Worm (Caenorhabditis elegans) whole organism, late embryonic: ENCODE results near the gene lig-4.

Experiments
- F13H6.1 ChIP-seq: sonication (generic microtip); optimal IDR thresholded peaks from 2 replicates; lab custom pipeline; 2016; ENCODE audit warnings: missing genetic modification characterization, missing compliant biosample characterization
- K09A11.1 ChIP-seq: sonication (generic microtip); optimal IDR thresholded peaks from 2 replicates; lab custom pipeline; 2017; ENCODE audit warnings: antibody characterized with exemption, mild to moderate bottlenecking, missing genetic modification characterization, missing compliant biosample characterization; ENCODE audit not compliant: insufficient read depth
- T23F11.4 ChIP-seq: fragments of 200-800 bp; sonication (Bioruptor generic); optimal IDR thresholded peaks from 2 replicates; lab custom pipeline; 2018; ENCODE audit warnings: mild to moderate bottlenecking, missing genetic modification characterization, missing compliant biosample characterization
- ahr-1 ChIP-seq: sonication (generic microtip); optimal IDR thresholded peaks from 2 replicates; lab custom pipeline; 2016; ENCODE audit warnings: missing genetic modification characterization, missing compliant biosample characterization
- ama-1 ChIP-seq: fragments of 150-350 bp; optimal IDR thresholded peaks from 2 replicates; lab custom pipeline; 2014
- ceh-18 ChIP-seq: sonication (generic microtip); optimal IDR thresholded peaks from 2 replicates; lab custom pipeline; 2016; ENCODE audit warnings: missing genetic modification characterization, missing compliant biosample characterization
- ceh-19 ChIP-seq: fragments of 200-800 bp; sonication (Bioruptor generic); optimal IDR thresholded peaks from 2 replicates; lab custom pipeline; 2018; ENCODE audit warnings: mild to moderate bottlenecking, missing genetic modification characterization, missing compliant biosample characterization
- ceh-2 ChIP-seq: sonication (generic microtip); optimal IDR thresholded peaks from 2 replicates; lab custom pipeline; 2016; ENCODE audit warnings: missing genotype, missing genetic modification characterization, missing compliant biosample characterization
- ceh-30 ChIP-seq: fragments of 150-350 bp; optimal IDR thresholded peaks from 2 replicates; lab custom pipeline; 2014; ENCODE audit warnings: missing biosample characterization, missing genetic modification characterization
- ceh-31 ChIP-seq: sonication (generic microtip); optimal IDR thresholded peaks from 2 replicates; lab custom pipeline; 2016; ENCODE audit warnings: missing genetic modification characterization, missing compliant biosample characterization
- ceh-34 ChIP-seq: sonication (generic microtip); optimal IDR thresholded peaks from 2 replicates; lab custom pipeline; 2016; ENCODE audit warnings: mild to moderate bottlenecking, missing genetic modification characterization, missing compliant biosample characterization
- ceh-6 ChIP-seq: fragments of 200-800 bp; sonication (Bioruptor generic); optimal IDR thresholded peaks from 2 replicates; lab custom pipeline; 2018; ENCODE audit warnings: mild to moderate bottlenecking, missing genetic modification characterization, missing compliant biosample characterization
- dmd-4 ChIP-seq: sonication (generic microtip); optimal IDR thresholded peaks from 2 replicates; lab custom pipeline; 2016; ENCODE audit warnings: borderline replicate concordance, missing genetic modification characterization, missing compliant biosample characterization
- dve-1 ChIP-seq: sonication (generic microtip); optimal IDR thresholded peaks from 2 replicates; lab custom pipeline; 2017; ENCODE audit warnings: antibody characterized with exemption, mild to moderate bottlenecking, missing genetic modification characterization, missing compliant biosample characterization
- elt-2 ChIP-seq: sonication (generic microtip); optimal IDR thresholded peaks from 2 replicates; lab custom pipeline; 2016; ENCODE audit warnings: missing genetic modification reagents, missing genetic modification characterization, missing compliant biosample characterization
- elt-4 ChIP-seq: sonication (generic microtip); optimal IDR thresholded peaks from 2 replicates; lab custom pipeline; 2016; ENCODE audit warnings: missing genetic modification characterization, missing compliant biosample characterization
- fax-1 ChIP-seq: sonication (generic microtip); optimal IDR thresholded peaks from 2 replicates; lab custom pipeline; 2016; ENCODE audit warnings: missing genotype, missing genetic modification characterization, missing compliant biosample characterization
- fkh-10 ChIP-seq: fragments of 150-350 bp; optimal IDR thresholded peaks from 2 replicates; lab custom pipeline; 2014; ENCODE audit warnings: missing biosample characterization, missing genetic modification reagents, missing genetic modification characterization
- hlh-13 ChIP-seq: fragments of 200-800 bp; sonication (Bioruptor generic); optimal IDR thresholded peaks from 2 replicates; lab custom pipeline; 2018; ENCODE audit warnings: mild to moderate bottlenecking, missing genetic modification characterization, missing compliant biosample characterization
- hlh-15 ChIP-seq: sonication (generic microtip); optimal IDR thresholded peaks from 2 replicates; lab custom pipeline; 2016; ENCODE audit warnings: missing genetic modification characterization, missing compliant biosample characterization
- hlh-30 ChIP-seq: sonication (generic microtip); optimal IDR thresholded peaks from 2 replicates; lab custom pipeline; 2017; ENCODE audit warnings: antibody characterized with exemption, missing genetic modification characterization, missing compliant biosample characterization; ENCODE audit not compliant: insufficient read depth
- hlh-6 ChIP-seq: sonication (generic microtip); optimal IDR thresholded peaks from 2 replicates; lab custom pipeline; 2016; ENCODE audit warnings: missing genotype, missing genetic modification characterization, missing compliant biosample characterization
- lim-6 ChIP-seq: sonication (generic microtip); optimal IDR thresholded peaks from 2 replicates; lab custom pipeline; 2016; ENCODE audit warnings: missing genetic modification characterization, missing compliant biosample characterization
- nfya-1 ChIP-seq: sonication (generic microtip); optimal IDR thresholded peaks from 2 replicates; lab custom pipeline; 2017; ENCODE audit warnings: missing genetic modification characterization, mild to moderate bottlenecking, missing compliant biosample characterization, antibody characterized with exemption, moderate library complexity
- odd-2 ChIP-seq: sonication (generic microtip); optimal IDR thresholded peaks from 2 replicates; lab custom pipeline; 2017; ENCODE audit warnings: antibody characterized with exemption, mild to moderate bottlenecking, missing genetic modification characterization, missing compliant biosample characterization
- pat-9 ChIP-seq: fragments of 200-800 bp; sonication (Bioruptor generic); optimal IDR thresholded peaks from 2 replicates; lab custom pipeline; 2018; ENCODE audit warnings: mild to moderate bottlenecking, missing genetic modification characterization, moderate library complexity, missing compliant biosample characterization
- pha-2 ChIP-seq: sonication (generic microtip); optimal IDR thresholded peaks from 2 replicates; lab custom pipeline; 2017; ENCODE audit warnings: mild to moderate bottlenecking, missing genetic modification characterization, missing compliant biosample characterization
- pqm-1 ChIP-seq: sonication (generic microtip); optimal IDR thresholded peaks from 2 replicates; lab custom pipeline; 2016; ENCODE audit warnings: missing genetic modification characterization, missing compliant biosample characterization
- pros-1 ChIP-seq: fragments of 150-350 bp; optimal IDR thresholded peaks from 2 replicates; lab custom pipeline; 2014; ENCODE audit warnings: missing biosample characterization, missing genetic modification reagents, missing genetic modification characterization
- ref-2 ChIP-seq: sonication (generic microtip); optimal IDR thresholded peaks from 2 replicates; lab custom pipeline; 2016; ENCODE audit warnings: missing genetic modification characterization, missing compliant biosample characterization
- rnt-1 ChIP-seq: sonication (generic microtip); optimal IDR thresholded peaks from 2 replicates; lab custom pipeline; 2016; ENCODE audit warnings: missing genetic modification characterization, missing compliant biosample characterization
- sdc-2 ChIP-seq: sonication (generic microtip); optimal IDR thresholded peaks from 2 replicates; lab custom pipeline; 2016; ENCODE audit warnings: missing genotype, missing genetic modification characterization, missing compliant biosample characterization
- sox-4 ChIP-seq: sonication (generic microtip); optimal IDR thresholded peaks from 2 replicates; lab custom pipeline; 2017; ENCODE audit warnings: mild to moderate bottlenecking, missing genetic modification characterization, inconsistent platforms, missing compliant biosample characterization
- syd-9 ChIP-seq: sonication (generic microtip); optimal IDR thresholded peaks from 2 replicates; lab custom pipeline; 2016; ENCODE audit warnings: mild to moderate bottlenecking, missing genetic modification characterization, moderate library complexity, missing compliant biosample characterization
- tbx-2 ChIP-seq: sonication (generic microtip); optimal IDR thresholded peaks from 2 replicates; lab custom pipeline; 2016; ENCODE audit warnings: missing genetic modification characterization, missing compliant biosample characterization
- tbx-7 ChIP-seq: sonication (generic microtip); optimal IDR thresholded peaks from 2 replicates; lab custom pipeline; 2016; ENCODE audit warnings: missing genotype, missing genetic modification characterization, missing compliant biosample characterization
- unc-3 ChIP-seq, 2 experiments: fragments of 200-800 bp in 1 of 2; sonication (Bioruptor generic) in 1 of 2; sonication (generic microtip) in 1 of 2; conservative IDR thresholded peaks in 1 of 2; optimal IDR thresholded peaks in 1 of 2; 2 replicates each; pipeline versions ENCODE4 v1.3.6 to Lab custom; 2016 to 2022; ENCODE audit warnings: missing compliant biosample characterization in 2 of 2, missing genetic modification characterization in 2 of 2, missing genetic modification reagents in 1 of 2
- unc-42 ChIP-seq: sonication (generic microtip); optimal IDR thresholded peaks from 2 replicates; lab custom pipeline; 2016; ENCODE audit warnings: missing genotype, missing genetic modification characterization, missing compliant biosample characterization
- unc-55 ChIP-seq: sonication (generic microtip); optimal IDR thresholded peaks from 2 replicates; lab custom pipeline; 2017; ENCODE audit warnings: missing biosample characterization, missing genetic modification reagents, missing genetic modification characterization
- unc-86 ChIP-seq: sonication (generic microtip); optimal IDR thresholded peaks from 2 replicates; lab custom pipeline; 2016; ENCODE audit warnings: missing genetic modification characterization, missing compliant biosample characterization
- zip-5 ChIP-seq: sonication (generic microtip); optimal IDR thresholded peaks from 2 replicates; lab custom pipeline; 2016; ENCODE audit warnings: missing genetic modification characterization, missing compliant biosample characterization
- ztf-16 ChIP-seq: sonication (generic microtip); optimal IDR thresholded peaks from 2 replicates; lab custom pipeline; 2017; ENCODE audit warnings: missing genetic modification characterization, missing compliant biosample characterization

The lig-4 gene

ce11 chrIII:7566098-7566497 is 44.8 kb downstream of the lig-4 start, which contains the start of gene ttr-32:
Gene ttr-32, plus strand, starts transcription at chrIII:7566411.
- no peak for TF ChIP-seq lim-6
- no peak for TF ChIP-seq dmd-4 (tag; lab: Kevin White, UChicago)
- no peak for TF ChIP-seq ztf-16 (tag; lab: Kevin White, UChicago)
- TF ChIP-seq pqm-1 (tag; lab: Kevin White, UChicago) = no peak
- TF ChIP-seq fkh-10 (GFP tag; lab: Kevin White, UChicago) = no peak
- no peak for TF ChIP-seq sox-4 (tag; lab: Kevin White, UChicago)
- no peak for TF ChIP-seq pat-9
- TF ChIP-seq fax-1 = no peak
- no peak for TF ChIP-seq hlh-30
- no peak for TF ChIP-seq tbx-2 (tag; lab: Kevin White, UChicago)
- TF ChIP-seq hlh-15 = no peak
- TF ChIP-seq, all 69 proteins: peak for 0

DNA sequence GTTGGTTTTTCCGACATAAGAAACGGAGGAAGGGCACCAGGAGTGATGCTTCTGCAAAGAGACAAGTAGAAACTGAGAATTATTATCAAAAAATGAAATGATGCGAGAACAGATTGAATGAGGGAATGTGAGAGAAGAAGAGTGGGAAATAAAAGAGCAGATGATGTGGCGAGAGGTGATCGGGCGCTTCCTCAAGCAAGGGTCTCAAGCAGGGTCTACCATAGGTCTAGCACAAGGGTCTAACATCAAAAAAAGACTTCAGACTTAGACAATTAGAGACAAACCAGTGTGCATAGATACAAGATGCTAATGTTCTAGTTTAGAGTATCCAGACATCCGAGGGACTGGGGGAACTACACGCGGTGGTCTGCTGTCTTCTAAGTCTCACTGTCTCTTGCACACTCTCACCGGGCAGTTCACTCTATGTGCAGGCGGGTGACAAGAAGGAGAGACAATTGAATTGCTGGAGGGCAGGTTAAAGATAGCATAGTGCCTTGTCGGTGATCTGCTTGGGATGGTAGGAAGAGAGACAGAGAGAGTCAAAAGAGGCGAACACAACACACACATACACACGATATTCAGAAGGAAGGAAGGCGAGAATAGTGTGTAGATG is 48.9 kb downstream of the lig-4 start, which contains the start of gene R13A5.7:
Gene R13A5.7, minus strand, starts transcription at position 51 of the 613 bp plus-strand sequence.
- TF ChIP-seq rnt-1 (tag; lab: Kevin White, UChicago) (no peak), tbx-2 (tag; lab: Kevin White, UChicago) (peak; percentile 83), F13H6.1 (peak; percentile 56), tbx-7 (no peak), ceh-31 (peak; percentile 86), pha-2 (no peak), elt-4 (no peak), sdc-2 (peak; percentile 41), dmd-4 (tag; lab: Kevin White, UChicago) (peak; percentile 2), ceh-34 (tag; lab: Kevin White, UChicago) (peak; percentile 78), ceh-19 (GFP tag; lab: Kevin White, UChicago) (peak; percentile 56), ceh-2 (tag; lab: Kevin White, UChicago) (peak; percentile 40), hlh-13 (GFP tag; lab: Kevin White, UChicago) (no peak), nfya-1 (peak; percentile 83), ama-1 (lab: Kevin White, UChicago) (no peak), syd-9 (tag; lab: Kevin White, UChicago) (peak; percentile 13), hlh-30 (peak; percentile 89), dve-1 (peak; percentile 25), ceh-18 (tag; lab: Kevin White, UChicago) (peak; percentile 43), hlh-6 (tag; lab: Kevin White, UChicago) (peak; percentile 48), ceh-30 (tag; lab: Kevin White, UChicago) (no peak), pros-1 (tag; lab: Kevin White, UChicago) (peak; percentile 70), odd-2 (no peak), ztf-16 (tag; lab: Kevin White, UChicago) (no peak), K09A11.1 (tag; lab: Kevin White, UChicago) (no peak), unc-55 (GFP tag; lab: Kevin White, UChicago) (peak; percentile 90), elt-2 (tag; lab: Kevin White, UChicago) (peak; percentile 33), ref-2 (peak; percentile 9), ahr-1 (no peak), unc-42 (peak; percentile 59)
- TF ChIP-seq, all 69 proteins: peak for 19

DNA sequence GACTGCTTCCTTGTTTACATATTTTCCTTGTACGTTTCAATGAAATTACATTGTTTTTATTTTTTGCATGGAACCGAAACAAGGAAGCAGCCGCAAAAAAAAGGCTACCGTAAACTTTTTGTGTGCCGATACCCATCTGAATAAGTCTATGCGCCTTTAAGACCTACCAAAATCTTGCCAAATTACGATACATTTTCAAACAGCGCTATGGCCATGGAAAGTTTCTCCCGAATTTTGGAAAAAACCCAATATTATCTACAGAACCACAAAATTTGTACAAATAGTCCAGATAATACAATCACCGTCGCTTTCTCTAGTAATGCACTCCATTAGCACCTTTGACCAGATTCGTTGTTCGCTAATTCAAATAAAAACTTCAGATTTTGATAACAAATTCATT is 50.5 kb downstream of the lig-4 start:
- TF ChIP-seq unc-3 (GFP tag; conservative IDR thresholded peaks at IDR 0.05; lab: Robert Waterston, UW) = no peak
- no peak for TF ChIP-seq unc-3 (tag; optimal IDR thresholded peaks at IDR 0.05; lab: Kevin White, UChicago)
- no peak for TF ChIP-seq pat-9
- TF ChIP-seq unc-86 = no peak
- no peak for TF ChIP-seq ceh-6 (GFP tag; lab: Kevin White, UChicago)
- no peak for TF ChIP-seq sdc-2
- no peak for TF ChIP-seq ceh-34 (tag; lab: Kevin White, UChicago)
- TF ChIP-seq elt-4 = no peak
- no peak for TF ChIP-seq T23F11.4 (GFP tag; lab: Kevin White, UChicago)
- no peak for TF ChIP-seq hlh-13 (GFP tag; lab: Kevin White, UChicago)
- TF ChIP-seq fkh-10 (GFP tag; lab: Kevin White, UChicago) = no peak
- TF ChIP-seq zip-5 = no peak
- TF ChIP-seq hlh-6 (tag; lab: Kevin White, UChicago) = no peak
